Fruit fly (Drosophila melanogaster) whole organism, pupa: ENCODE results near the gene Ube4A.

Experiments
- CG12605 ChIP-seq: fragments of 200-800 bp; sonication (Bioruptor generic); IDR thresholded peaks from 2 replicates; pipeline ENCODE4 v1.3.6; 2022; ENCODE audit warnings: missing biosample characterization, missing genetic modification characterization
- CG13204 ChIP-seq: fragments of 200-800 bp; sonication (Bioruptor generic); optimal IDR thresholded peaks from 2 replicates; lab custom pipeline; 2018; ENCODE audit warnings: missing biosample characterization, mild to moderate bottlenecking, missing genetic modification characterization, moderate library complexity
- CG14655 ChIP-seq: fragments of 200-800 bp; sonication (Bioruptor generic); optimal IDR thresholded peaks from 3 replicates; lab custom pipeline; 2017; ENCODE audit warnings: mild to moderate bottlenecking, missing biosample characterization, missing genetic modification reagents, missing genetic modification characterization
- CG15710 ChIP-seq: fragments of 200-800 bp; sonication (Bioruptor generic); optimal IDR thresholded peaks from 2 replicates; lab custom pipeline; 2018; ENCODE audit warnings: missing biosample characterization, mild to moderate bottlenecking, missing genetic modification characterization, moderate library complexity
- CG17806 ChIP-seq: fragments of 200-800 bp; sonication (Bioruptor generic); optimal IDR thresholded peaks from 2 replicates; lab custom pipeline; 2018; ENCODE audit warnings: missing biosample characterization, mild to moderate bottlenecking, missing genetic modification characterization, moderate library complexity
- CG34367 ChIP-seq: fragments of 200-800 bp; sonication (Bioruptor generic); optimal IDR thresholded peaks from 2 replicates; lab custom pipeline; 2018; ENCODE audit warnings: missing biosample characterization, mild to moderate bottlenecking, missing genetic modification characterization
- CG4496 ChIP-seq: fragments of 200-800 bp; sonication (Bioruptor generic); IDR thresholded peaks from 3 replicates; pipeline ENCODE4 v1.3.6; 2022; ENCODE audit warnings: missing biosample characterization, missing genetic modification characterization
- CG8159 ChIP-seq: fragments of 200-800 bp; sonication (Bioruptor generic); optimal IDR thresholded peaks from 3 replicates; lab custom pipeline; 2018; ENCODE audit warnings: missing biosample characterization, mild to moderate bottlenecking, missing genetic modification characterization, moderate library complexity
- CG9948 ChIP-seq: fragments of 200-800 bp; sonication (Bioruptor generic); optimal IDR thresholded peaks from 2 replicates; lab custom pipeline; 2018; ENCODE audit warnings: missing biosample characterization, mild to moderate bottlenecking, missing genetic modification characterization, moderate library complexity
- D1 ChIP-seq: fragments of 200-800 bp; sonication (Bioruptor generic); optimal IDR thresholded peaks from 2 replicates; lab custom pipeline; 2018; ENCODE audit warnings: missing biosample characterization, mild to moderate bottlenecking, missing genetic modification characterization, moderate library complexity
- EcR ChIP-seq: fragments of 200-800 bp; sonication (Bioruptor generic); optimal IDR thresholded peaks from 3 replicates; lab custom pipeline; 2019; ENCODE audit warnings: missing biosample characterization, missing genetic modification characterization, mild to moderate bottlenecking, moderate library complexity, missing genetic modification reagents
- Ets98B ChIP-seq: fragments of 200-800 bp; sonication (Bioruptor generic); IDR thresholded peaks from 2 replicates; pipeline ENCODE4 v1.3.6; 2022; ENCODE audit warnings: missing biosample characterization, missing genetic modification characterization
- Snoo ChIP-seq: fragments of 200-800 bp; sonication (Bioruptor generic); optimal IDR thresholded peaks from 3 replicates; lab custom pipeline; 2017; ENCODE audit warnings: missing biosample characterization, mild to moderate bottlenecking, missing genetic modification characterization, inconsistent platforms
- fd96Ca ChIP-seq: fragments of 200-800 bp; sonication (Bioruptor generic); IDR thresholded peaks from 3 replicates; pipeline ENCODE4 v1.3.6; 2022; ENCODE audit warnings: missing biosample characterization, missing genetic modification characterization
- gl ChIP-seq: fragments of 200-800 bp; sonication (Bioruptor generic); optimal IDR thresholded peaks from 2 replicates; lab custom pipeline; 2018; ENCODE audit warnings: missing biosample characterization, mild to moderate bottlenecking, missing genetic modification characterization
- rn ChIP-seq: fragments of 200-800 bp; sonication (Bioruptor generic); IDR thresholded peaks from 2 replicates; pipeline ENCODE4 v1.3.6; 2022; ENCODE audit warnings: missing biosample characterization, missing genetic modification characterization

Gene Ube4A

DNA sequence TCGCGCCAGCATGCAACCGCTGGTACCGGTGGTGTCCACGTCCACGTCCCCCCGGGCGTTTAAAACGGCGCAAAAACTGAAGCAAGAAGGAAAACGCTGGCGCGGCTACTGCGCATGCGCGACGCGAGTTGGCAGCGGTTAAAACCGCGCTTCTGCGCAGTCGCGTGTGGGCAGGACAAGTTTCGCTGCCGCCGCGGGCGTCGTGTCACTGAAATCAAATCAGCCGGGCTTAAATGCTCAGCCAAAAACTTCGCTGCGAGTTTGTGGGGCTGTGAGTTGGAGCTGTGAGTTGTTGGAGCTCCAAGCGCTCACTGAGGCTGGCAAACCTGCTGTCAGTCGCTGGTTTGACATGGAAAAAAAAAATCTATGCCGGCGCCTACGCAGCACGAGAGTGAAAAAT lies 46.8 kb downstream of the Ube4A start:
- TF ChIP-seq CG13204 (GFP tag; lab: Kevin White, UChicago) (no peak), fd96Ca (GFP tag; lab: Robert Waterston, UW) (0 out of 3 replicates have a peak, but pooled peaks have one; percentile 18), CG4496 (peak; percentile 55; the same call in 1 of the 3 replicates), CG8159 (no peak), D1 (tag; lab: Kevin White, UChicago) (no peak), Ets98B (peak; percentile 14; the same call in 1 of the 2 replicates)

DNA sequence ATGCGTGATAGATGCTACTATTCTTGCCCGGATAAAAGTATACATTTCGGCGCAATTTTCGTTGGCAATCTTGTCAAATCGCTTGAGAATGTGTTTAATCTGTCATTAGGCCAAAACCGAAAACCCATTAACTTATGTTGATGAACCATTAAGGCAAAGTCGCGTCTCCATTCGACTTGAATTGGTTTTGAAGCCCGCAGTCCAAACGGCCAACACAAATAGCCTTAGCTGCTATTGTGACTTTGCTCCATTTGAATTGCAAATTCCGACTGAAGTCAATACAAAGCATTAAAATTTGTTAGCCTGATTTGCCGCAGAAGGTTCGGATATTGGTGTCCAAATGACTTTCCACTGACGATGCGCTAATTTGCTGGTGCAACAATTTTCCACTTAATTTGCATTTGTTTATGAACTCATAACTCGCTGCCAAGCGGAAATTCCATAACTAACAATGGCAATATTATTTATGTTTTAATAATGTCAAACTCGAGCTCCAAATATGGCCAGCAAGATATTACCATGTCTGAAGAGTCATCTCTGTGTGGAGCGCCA lies 48.1 kb downstream of the Ube4A start:
- no peak for TF ChIP-seq CG17806
- no peak for TF ChIP-seq CG12605 (GFP tag; lab: Robert Waterston, UW)
- no peak for TF ChIP-seq CG14655
- no peak for TF ChIP-seq CG15710 (tag; lab: Kevin White, UChicago)
- no peak for TF ChIP-seq CG13204 (GFP tag; lab: Kevin White, UChicago)
- TF ChIP-seq CG9948 (tag; lab: Kevin White, UChicago), result no peak
- TF ChIP-seq gl, result no peak
- TF ChIP-seq Snoo (tag; lab: Kevin White, UChicago), result no peak

DNA sequence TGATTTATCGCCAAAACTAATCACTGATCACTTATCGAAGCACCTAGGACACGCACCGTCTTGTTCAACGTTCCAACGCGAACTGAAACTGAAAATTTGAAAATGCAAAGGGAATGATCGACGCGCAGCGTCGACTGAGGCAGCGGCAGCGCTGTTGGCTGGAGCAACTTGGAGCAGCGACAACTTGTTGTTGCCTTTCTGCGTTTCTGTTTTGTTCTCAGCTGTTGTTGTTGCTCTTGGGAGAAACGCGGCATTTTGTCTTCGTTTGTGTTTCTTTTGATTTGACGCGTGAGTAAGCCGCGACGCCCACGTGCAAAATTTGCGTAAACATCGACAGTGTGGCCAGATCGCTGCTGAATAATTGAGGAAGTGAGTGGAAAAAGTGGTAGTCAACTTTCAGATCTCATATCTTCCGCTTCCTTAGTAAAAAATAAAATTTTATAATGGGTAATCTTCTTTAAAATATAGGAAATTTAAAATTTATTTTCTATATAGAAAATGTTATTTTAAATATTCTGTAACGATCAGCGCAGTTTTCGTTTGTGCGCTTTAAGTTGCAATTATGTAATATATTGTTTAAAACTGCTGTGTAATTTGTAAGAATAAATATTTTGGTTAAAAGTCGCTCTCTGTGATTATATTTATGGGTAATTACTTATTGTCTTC lies 50.8 kb downstream of the Ube4A start, which contains the start of gene Tsp:
TSS of gene Tsp (minus strand) at position 90 of the 666 bp plus-strand sequence.
- TF ChIP-seq EcR (GFP tag; lab: Kevin White, UChicago) (peak; percentile 36), CG4496 (peak; percentile 63; the same call in 2 of the 3 replicates), CG14655 (peak; percentile 8), CG12605 (GFP tag; lab: Robert Waterston, UW) (peak; percentile 29; the same call in 1 of the 2 replicates), CG8159 (peak; percentile 3), CG34367 (tag; lab: Kevin White, UChicago) (no peak), gl (peak; percentile 31), CG13204 (GFP tag; lab: Kevin White, UChicago) (peak; percentile 39), rn (no peak)
